Worm (Caenorhabditis elegans) whole organism, L1 larva: ENCODE measurements around the gene cah-4.
A peak's percentile ranks its signal among the peaks of the same experiment; 100 is the strongest.

ENCODE experiments used
- C16A3.4 ChIP-seq: fragments of 150-350 bp; optimal IDR thresholded peaks from 2 replicates; lab custom pipeline; 2014; ENCODE audit warnings: missing biosample characterization, missing genetic modification characterization
- Y116A8C.19 ChIP-seq: sonication (generic microtip); optimal IDR thresholded peaks from 2 replicates; lab custom pipeline; 2016; ENCODE audit warnings: missing compliant biosample characterization, missing genetic modification characterization, borderline replicate concordance
- alr-1 ChIP-seq: fragments of 200-800 bp; sonication (Bioruptor generic); optimal IDR thresholded peaks from 2 replicates; lab custom pipeline; 2018; ENCODE audit warnings: borderline replicate concordance, mild to moderate bottlenecking, missing genetic modification characterization, missing compliant biosample characterization
- blmp-1 ChIP-seq: fragments of 150-350 bp; optimal IDR thresholded peaks from 2 replicates; lab custom pipeline; 2014; ENCODE audit warnings: missing biosample characterization, missing genetic modification characterization
- ceh-8 ChIP-seq: fragments of 200-800 bp; sonication (Bioruptor generic); optimal IDR thresholded peaks from 2 replicates; lab custom pipeline; 2018; ENCODE audit warnings: mild to moderate bottlenecking, missing genetic modification characterization, moderate library complexity, missing compliant biosample characterization
- ceh-82 ChIP-seq, 3 experiments: fragments of 150-350 bp in 1 of 3; sonication (generic microtip) in 2 of 3; optimal IDR thresholded peaks; 2 replicates each; lab custom pipeline; 2014 to 2017; ENCODE audit warnings: missing biosample characterization in 3 of 3, missing genetic modification characterization in 3 of 3
- dpl-1 ChIP-seq, 3 experiments: fragments of 150-350 bp in 2 of 3; sonication (generic microtip) in 1 of 3; optimal IDR thresholded peaks; 2 replicates each; lab custom pipeline; 2014 to 2017; ENCODE audit warnings: missing biosample characterization in 3 of 3, missing genetic modification characterization in 3 of 3, missing genetic modification reagents in 3 of 3
- dsc-1 ChIP-seq: sonication (generic microtip); optimal IDR thresholded peaks from 2 replicates; lab custom pipeline; 2016; ENCODE audit warnings: mild to moderate bottlenecking, missing genetic modification characterization, missing compliant biosample characterization
- efl-1 ChIP-seq, 4 experiments: fragments of 150-350 bp; optimal IDR thresholded peaks in 3 of 4; peaks in 1 of 4; 1 replicate in 1 of 4; 2 replicates in 3 of 4; lab custom pipeline; 2014; ENCODE audit warnings: missing biosample characterization in 2 of 4, missing genetic modification characterization in 2 of 4, missing genetic modification reagents in 2 of 4
- egl-13 ChIP-seq: sonication (generic microtip); optimal IDR thresholded peaks from 2 replicates; lab custom pipeline; 2016; ENCODE audit warnings: missing genotype, missing genetic modification reagents, missing genetic modification characterization, missing compliant biosample characterization
- egl-27 ChIP-seq, 2 experiments: fragments of 150-350 bp in 1 of 2; sonication (generic microtip); optimal IDR thresholded peaks; 3 replicates each; lab custom pipeline; 2017 to 2018; ENCODE audit warnings: missing biosample characterization in 2 of 2, missing genetic modification characterization in 2 of 2, missing genetic modification reagents in 2 of 2
- elt-3 ChIP-seq, 6 experiments: fragments of 150-350 bp in 1 of 6; sonication (generic microtip); optimal IDR thresholded peaks; 2 replicates each; lab custom pipeline; 2017 to 2018; ENCODE audit warnings: missing biosample characterization in 6 of 6, missing genetic modification characterization in 6 of 6, inconsistent platforms in 1 of 6
- ets-5 ChIP-seq: fragments of 200-800 bp; sonication (Bioruptor generic); IDR thresholded peaks from 2 replicates; pipeline ENCODE4 v1.3.6; 2022; ENCODE audit warnings: missing genetic modification characterization, missing compliant biosample characterization
- fos-1 ChIP-seq: fragments of 150-350 bp; optimal IDR thresholded peaks from 2 replicates; lab custom pipeline; 2014; ENCODE audit warnings: missing biosample characterization, missing genetic modification characterization
- grh-1 ChIP-seq: fragments of 200-800 bp; sonication (Bioruptor generic); IDR thresholded peaks from 2 replicates; pipeline ENCODE4 v1.3.6; 2022; ENCODE audit warnings: missing genetic modification reagents, missing genetic modification characterization, missing compliant biosample characterization
- hlh-17 ChIP-seq: fragments of 200-800 bp; sonication (Bioruptor generic); optimal IDR thresholded peaks from 2 replicates; lab custom pipeline; 2018; ENCODE audit warnings: missing genetic modification characterization, mild to moderate bottlenecking, missing compliant biosample characterization, moderate library complexity, borderline replicate concordance
- hpl-2 ChIP-seq: fragments of 150-350 bp; optimal IDR thresholded peaks from 2 replicates; lab custom pipeline; 2014; ENCODE audit warnings: missing biosample characterization, missing genetic modification reagents, missing genetic modification characterization
- irx-1 ChIP-seq: sonication (generic microtip); optimal IDR thresholded peaks from 2 replicates; lab custom pipeline; 2016; ENCODE audit warnings: missing genetic modification characterization, missing compliant biosample characterization
- jun-1 ChIP-seq: fragments of 150-350 bp; optimal IDR thresholded peaks from 2 replicates; lab custom pipeline; 2014; ENCODE audit warnings: missing biosample characterization, missing genetic modification reagents, missing genetic modification characterization
- lin-14 ChIP-seq: fragments of 200-800 bp; sonication (Bioruptor generic); optimal IDR thresholded peaks from 2 replicates; lab custom pipeline; 2018; ENCODE audit warnings: mild to moderate bottlenecking, missing genetic modification characterization, moderate library complexity, missing compliant biosample characterization
- lin-35 ChIP-seq, 2 experiments: fragments of 150-350 bp; optimal IDR thresholded peaks; 2 replicates each; lab custom pipeline; 2014; ENCODE audit warnings: missing biosample characterization in 2 of 2, missing genetic modification characterization in 2 of 2, missing genetic modification reagents in 2 of 2
- lir-3 ChIP-seq: sonication (generic microtip); optimal IDR thresholded peaks from 2 replicates; lab custom pipeline; 2016; ENCODE audit warnings: mild to moderate bottlenecking, missing genetic modification characterization, moderate library complexity, missing compliant biosample characterization; ENCODE audit not compliant: poor library complexity
- lsy-2 ChIP-seq, 2 experiments: fragments of 150-350 bp; optimal IDR thresholded peaks; 2 replicates each; lab custom pipeline; 2014; ENCODE audit warnings: missing biosample characterization in 2 of 2, missing genetic modification characterization in 2 of 2
- mdl-1 ChIP-seq, 2 experiments: fragments of 150-350 bp; optimal IDR thresholded peaks; 2 replicates each; lab custom pipeline; 2014 to 2017; ENCODE audit warnings: missing biosample characterization in 2 of 2, missing genetic modification characterization in 2 of 2, inconsistent platforms in 1 of 2
- mep-1 ChIP-seq: fragments of 150-350 bp; optimal IDR thresholded peaks from 2 replicates; lab custom pipeline; 2014; ENCODE audit warnings: missing biosample characterization, missing genetic modification characterization
- nhr-19 ChIP-seq: fragments of 200-800 bp; sonication (Bioruptor generic); conservative IDR thresholded peaks from 2 replicates; pipeline ENCODE4 v1.3.6; 2022; ENCODE audit warnings: missing genetic modification characterization, missing compliant biosample characterization
- nhr-20 ChIP-seq: sonication (generic microtip); optimal IDR thresholded peaks from 2 replicates; lab custom pipeline; 2016; ENCODE audit warnings: mild to moderate bottlenecking, missing genetic modification characterization, missing compliant biosample characterization
- nhr-47 ChIP-seq: sonication (generic microtip); optimal IDR thresholded peaks from 2 replicates; lab custom pipeline; 2016; ENCODE audit warnings: mild to moderate bottlenecking, missing genetic modification characterization, moderate library complexity, missing compliant biosample characterization
- nhr-71 ChIP-seq: sonication (generic microtip); optimal IDR thresholded peaks from 2 replicates; lab custom pipeline; 2016; ENCODE audit warnings: mild to moderate bottlenecking, missing genetic modification characterization, moderate library complexity, missing compliant biosample characterization
- nhr-76 ChIP-seq: sonication (generic microtip); optimal IDR thresholded peaks from 2 replicates; lab custom pipeline; 2017; ENCODE audit warnings: missing biosample characterization, missing genetic modification characterization
- nhr-77 ChIP-seq: fragments of 150-350 bp; optimal IDR thresholded peaks from 2 replicates; lab custom pipeline; 2014; ENCODE audit warnings: missing biosample characterization, missing genetic modification characterization
- nhr-84 ChIP-seq: sonication (generic microtip); optimal IDR thresholded peaks from 2 replicates; lab custom pipeline; 2017; ENCODE audit warnings: missing biosample characterization, missing genetic modification characterization
- nhr-85 ChIP-seq: sonication (generic microtip); peaks from one replicate; lab custom pipeline; 2016; ENCODE audit warnings: missing genetic modification characterization, inconsistent platforms, missing compliant biosample characterization
- nhr-90 ChIP-seq: sonication (generic microtip); optimal IDR thresholded peaks from 2 replicates; lab custom pipeline; 2016; ENCODE audit warnings: mild to moderate bottlenecking, missing genetic modification characterization, missing compliant biosample characterization; ENCODE audit not compliant: poor library complexity
- pag-3 ChIP-seq: sonication (generic microtip); optimal IDR thresholded peaks from 2 replicates; lab custom pipeline; 2017; ENCODE audit warnings: missing genetic modification characterization, mild to moderate bottlenecking, missing compliant biosample characterization, antibody characterized with exemption, borderline replicate concordance; ENCODE audit not compliant: insufficient read depth
- pax-3 ChIP-seq: fragments of 200-800 bp; sonication (Bioruptor generic); optimal IDR thresholded peaks from 2 replicates; lab custom pipeline; 2018; ENCODE audit warnings: mild to moderate bottlenecking, missing genetic modification characterization, moderate library complexity, missing compliant biosample characterization
- pqm-1 ChIP-seq: sonication (generic microtip); optimal IDR thresholded peaks from 3 replicates; lab custom pipeline; 2017; ENCODE audit warnings: missing biosample characterization, missing genetic modification characterization
- rnt-1 ChIP-seq: sonication (generic microtip); optimal IDR thresholded peaks from 2 replicates; lab custom pipeline; 2016; ENCODE audit warnings: mild to moderate bottlenecking, missing genetic modification characterization, moderate library complexity, missing compliant biosample characterization
- skn-1 ChIP-seq: fragments of 150-350 bp; optimal IDR thresholded peaks from 2 replicates; lab custom pipeline; 2014; ENCODE audit warnings: missing biosample characterization, missing genetic modification characterization
- snu-23 ChIP-seq: sonication (generic microtip); optimal IDR thresholded peaks from 2 replicates; lab custom pipeline; 2016; ENCODE audit warnings: missing genetic modification characterization, missing compliant biosample characterization
- swsn-7 ChIP-seq: sonication (generic microtip); optimal IDR thresholded peaks from 2 replicates; lab custom pipeline; 2016; ENCODE audit warnings: missing genetic modification characterization, missing compliant biosample characterization
- tbx-2 ChIP-seq: sonication (generic microtip); optimal IDR thresholded peaks from 2 replicates; lab custom pipeline; 2016; ENCODE audit warnings: missing genetic modification characterization, missing compliant biosample characterization
- unc-86 ChIP-seq: sonication (generic microtip); optimal IDR thresholded peaks from 2 replicates; lab custom pipeline; 2016; ENCODE audit warnings: missing genetic modification characterization, missing compliant biosample characterization
- xbp-1 ChIP-seq: sonication (generic microtip); optimal IDR thresholded peaks from 2 replicates; lab custom pipeline; 2016; ENCODE audit warnings: missing genetic modification characterization, missing compliant biosample characterization
- zip-4 ChIP-seq: fragments of 200-800 bp; sonication (Bioruptor generic); optimal IDR thresholded peaks from 2 replicates; lab custom pipeline; 2018; ENCODE audit warnings: mild to moderate bottlenecking, missing genetic modification characterization, moderate library complexity, missing compliant biosample characterization
- ztf-11 ChIP-seq, 2 experiments: sonication (generic microtip); optimal IDR thresholded peaks; 2 replicates each; lab custom pipeline; 2016 to 2017; ENCODE audit warnings: missing genetic modification characterization in 2 of 2, missing biosample characterization in 1 of 2, missing compliant biosample characterization in 1 of 2

cah-4 gene

ce11 chrX:13511796-13512195, 30.6 kb upstream of the cah-4 start:
- TF ChIP-seq tbx-2 (tag; lab: Kevin White, UChicago) (peak; percentile 29), snu-23 (GFP tag; lab: Kevin White, UChicago) (peak; percentile 79), grh-1 (GFP tag; lab: Robert Waterston, UW) (no peak), efl-1 (optimal IDR thresholded peaks at IDR 0.05; lab: Kevin White, UChicago) (peak; percentile 5 to 11), efl-1 (GFP tag; optimal IDR thresholded peaks at IDR 0.05 in 1 of 2; lab: Kevin White, UChicago) (peak in 1 of 2 experiments; percentile 92), C16A3.4 (tag; lab: Kevin White, UChicago) (peak; percentile 68), hlh-17 (GFP tag; lab: Kevin White, UChicago) (no peak), swsn-7 (peak; percentile 46), nhr-47 (tag; lab: Kevin White, UChicago) (peak; percentile 76), lsy-2 (tag; optimal IDR thresholded peaks at IDR 0.05; lab: Kevin White, UChicago) (peak; percentile 23 to 54), ceh-82 (tag; optimal IDR thresholded peaks at IDR 0.05; lab: Kevin White, UChicago) (peak in 2 of 3 experiments; percentile 6 to 46), nhr-85 (tag; lab: Kevin White, UChicago) (peak; percentile 62), nhr-76 (tag; lab: Kevin White, UChicago) (no peak), ztf-11 (tag; optimal IDR thresholded peaks at IDR 0.05; lab: Kevin White, UChicago) (peak in 1 of 2 experiments; percentile 32), nhr-90 (tag; lab: Kevin White, UChicago) (peak; percentile 62), nhr-19 (GFP tag; lab: Robert Waterston, UW) (peak; percentile 59), nhr-77 (tag; lab: Kevin White, UChicago) (no peak), nhr-20 (peak; percentile 61), Y116A8C.19 (tag; lab: Kevin White, UChicago) (no peak), skn-1 (tag; lab: Kevin White, UChicago) (peak; percentile 31), blmp-1 (tag; lab: Kevin White, UChicago) (peak; percentile 16), ets-5 (no peak), fos-1 (tag; lab: Kevin White, UChicago) (peak; percentile 56), egl-13 (tag; lab: Kevin White, UChicago) (no peak), ceh-8 (GFP tag; lab: Kevin White, UChicago) (no peak), pax-3 (tag; lab: Kevin White, UChicago) (peak; percentile 5), jun-1 (peak; percentile 22), rnt-1 (tag; lab: Kevin White, UChicago) (peak; percentile 39), dsc-1 (tag; lab: Kevin White, UChicago) (peak; percentile 67), xbp-1 (tag; lab: Kevin White, UChicago) (peak; percentile 18), pag-3 (tag; lab: Kevin White, UChicago) (no peak), lir-3 (tag; lab: Kevin White, UChicago) (peak; percentile 47), lin-14 (GFP tag; lab: Kevin White, UChicago) (peak; percentile 59), mdl-1 (tag; optimal IDR thresholded peaks at IDR 0.05; lab: Kevin White, UChicago) (peak in 1 of 2 experiments; percentile 55), egl-27 (tag; optimal IDR thresholded peaks at IDR 0.05; lab: Kevin White, UChicago) (no peak), nhr-71 (tag; lab: Kevin White, UChicago) (peak; percentile 64), irx-1 (peak; percentile 39), alr-1 (no peak), zip-4 (GFP tag; lab: Kevin White, UChicago) (no peak), pqm-1 (tag; lab: Kevin White, UChicago) (no peak), unc-86 (tag; lab: Kevin White, UChicago) (peak; percentile 34), mep-1 (peak; percentile 50), dpl-1 (GFP tag; optimal IDR thresholded peaks at IDR 0.05; lab: Kevin White, UChicago) (peak in 1 of 3 experiments; percentile 19), hpl-2 (GFP tag; lab: Kevin White, UChicago) (no peak), elt-3 (tag; optimal IDR thresholded peaks at IDR 0.05; lab: Kevin White, UChicago) (peak in 2 of 6 experiments; percentile 17 to 25), nhr-84 (no peak), lin-35 (GFP tag; optimal IDR thresholded peaks at IDR 0.05; lab: Kevin White, UChicago) (peak; percentile 27 to 54)
